Worm (Caenorhabditis elegans): ENCODE results near the gene fbxa-73.

- TF ChIP-seq him-1 (tag; optimal IDR thresholded peaks at IDR 0.05) = no peak
- no peak for TF ChIP-seq dao-5 (tag; optimal IDR thresholded peaks at IDR 0.05)
- TF ChIP-seq W03F9.2 (tag; optimal IDR thresholded peaks at IDR 0.05) = no peak
Observed at ce11 chrIII:2291139-2291538, 37.9 kb downstream of the fbxa-73 start, which contains the start of gene fbxa-219.
